Fruit fly (Drosophila melanogaster): Measurements from ENCODE around the gene ttk.

ttk gene

dm6 chr3R:31712585-31712984 is 1.1 kb upstream of the ttk start (continued):
- no peak for TF ChIP-seq Doc2 (GFP tag; IDR thresholded peaks at IDR 0.05)
- TF ChIP-seq CG7963 (GFP tag; IDR thresholded peaks at IDR 0.05; ENCODE audit: partially characterized antibody) = no peak
- TF ChIP-seq jumu (GFP tag; optimal IDR thresholded peaks at IDR 0.05) = no peak
- no peak for TF ChIP-seq CG17186 (GFP tag; optimal IDR thresholded peaks at IDR 0.05)
- 0 out of 2 replicates have a peak, but pooled peaks have one; percentile 15 for TF ChIP-seq CG1024 (GFP tag; IDR thresholded peaks at IDR 0.05)
- TF ChIP-seq D19B (GFP tag; optimal IDR thresholded peaks at IDR 0.05) = no peak
- no peak for TF ChIP-seq CG15073 (GFP tag; optimal IDR thresholded peaks at IDR 0.05)
- TF ChIP-seq ro (GFP tag; IDR thresholded peaks at IDR 0.05) = no peak
- TF ChIP-seq prd (optimal IDR thresholded peaks at IDR 0.05) = no peak
- TF ChIP-seq prd (GFP tag; IDR thresholded peaks at IDR 0.05) = no peak; the same call in 2 of the 3 replicates
- TF ChIP-seq ssp (GFP tag; IDR thresholded peaks at IDR 0.05) = no peak
- TF ChIP-seq zen2 (GFP tag; IDR thresholded peaks at IDR 0.05; ENCODE audit: partially characterized antibody) = no peak
- TF ChIP-seq hth (optimal IDR thresholded peaks at IDR 0.05) = no peak
- no peak for TF ChIP-seq CG13624 (GFP tag; optimal IDR thresholded peaks at IDR 0.05)
- no peak for TF ChIP-seq Elba2 (GFP tag; optimal IDR thresholded peaks at IDR 0.05)
- TF ChIP-seq CG6854 (GFP tag; optimal IDR thresholded peaks at IDR 0.05) = no peak
- TF ChIP-seq CG10654 (GFP tag; optimal IDR thresholded peaks at IDR 0.05) = no peak
- TF ChIP-seq NfI (GFP tag; optimal IDR thresholded peaks at IDR 0.05) = no peak
- TF ChIP-seq odd (GFP tag; optimal IDR thresholded peaks at IDR 0.05) = no peak
- no peak for TF ChIP-seq CG2120 (GFP tag; optimal IDR thresholded peaks at IDR 0.05)
- peak; percentile 21 for TF ChIP-seq CG1529 (GFP tag; optimal IDR thresholded peaks at IDR 0.05)
- no peak for TF ChIP-seq Scr (GFP tag; IDR thresholded peaks at IDR 0.05; ENCODE audit: partially characterized antibody)
- no peak for TF ChIP-seq org-1 (GFP tag; optimal IDR thresholded peaks at IDR 0.05)
- TF ChIP-seq lilli (GFP tag; optimal IDR thresholded peaks at IDR 0.05) = no peak
- no peak for TF ChIP-seq kah (GFP tag; optimal IDR thresholded peaks at IDR 0.05)
- TF ChIP-seq slbo (GFP tag; IDR thresholded peaks at IDR 0.05) = no peak
- no peak for TF ChIP-seq CG17385 (GFP tag; optimal IDR thresholded peaks at IDR 0.05)
- TF ChIP-seq ac (GFP tag; optimal IDR thresholded peaks at IDR 0.05) = no peak
- TF ChIP-seq CG9932 (GFP tag; IDR thresholded peaks at IDR 0.05) = no peak
- TF ChIP-seq CG12071 (GFP tag; optimal IDR thresholded peaks at IDR 0.05) = no peak
- TF ChIP-seq bcd (GFP tag; optimal IDR thresholded peaks at IDR 0.05) = peak; percentile 2
- TF ChIP-seq D (optimal IDR thresholded peaks at IDR 0.05) = no peak
- no peak for TF ChIP-seq D (GFP tag; optimal IDR thresholded peaks at IDR 0.05)
- no peak for TF ChIP-seq CG10959 (GFP tag; IDR thresholded peaks at IDR 0.05)
- TF ChIP-seq CG8089 (GFP tag; optimal IDR thresholded peaks at IDR 0.05) = no peak
- no peak for TF ChIP-seq CG15269 (tag; optimal IDR thresholded peaks at IDR 0.05)
- no peak for TF ChIP-seq E2f1 (GFP tag; IDR thresholded peaks at IDR 0.05)
- TF ChIP-seq sens (GFP tag) = peak; percentile 84
- TF ChIP-seq gsb-n (tag; optimal IDR thresholded peaks at IDR 0.05) = peak; percentile 2
- no peak for TF ChIP-seq C15 (GFP tag; IDR thresholded peaks at IDR 0.05)
- TF ChIP-seq CG2875 (GFP tag; optimal IDR thresholded peaks at IDR 0.05) = no peak
- TF ChIP-seq insv (GFP tag; optimal IDR thresholded peaks at IDR 0.05) = no peak
- TF ChIP-seq stwl (tag; optimal IDR thresholded peaks at IDR 0.05) = no peak
- no peak for TF ChIP-seq CG6689 (GFP tag; IDR thresholded peaks at IDR 0.05)
- no peak for TF ChIP-seq tap (tag; optimal IDR thresholded peaks at IDR 0.05)
- TF ChIP-seq Gug (GFP tag; IDR thresholded peaks at IDR 0.05) = no peak
- TF ChIP-seq bab2 (GFP tag; optimal IDR thresholded peaks at IDR 0.05) = no peak
- TF ChIP-seq CG11696 (GFP tag; IDR thresholded peaks at IDR 0.05) = 0 out of 2 replicates have a peak, but pooled peaks have one; percentile 6
- TF ChIP-seq CG4707 (GFP tag; optimal IDR thresholded peaks at IDR 0.05) = no peak
- no peak for TF ChIP-seq CG4617 (GFP tag; optimal IDR thresholded peaks at IDR 0.05; ENCODE audit: borderline replicate concordance)
- TF ChIP-seq Nf-YA (GFP tag; IDR thresholded peaks at IDR 0.05) = no peak
- no peak for TF ChIP-seq HHEX (GFP tag; optimal IDR thresholded peaks at IDR 0.05)
- no peak for TF ChIP-seq CG10366 (GFP tag; IDR thresholded peaks at IDR 0.05)

All from whole organism, embryonic.